Fruit fly (Drosophila melanogaster) whole organism, adult: ENCODE results near the gene beta-Spec.

Experiments used
- CG11617 ChIP-seq: fragments of 200-800 bp; sonication (Bioruptor generic); optimal IDR thresholded peaks from 2 replicates; lab custom pipeline; 2017; ENCODE audit warnings: mild to moderate bottlenecking, missing biosample characterization, missing genetic modification reagents, missing genetic modification characterization
- Crg-1 ChIP-seq: fragments of 200-800 bp; sonication (Bioruptor generic); optimal IDR thresholded peaks from 2 replicates; lab custom pipeline; 2016; ENCODE audit warnings: missing biosample characterization, missing genetic modification characterization
- bab1 ChIP-seq: fragments of 200-800 bp; sonication (Bioruptor generic); optimal IDR thresholded peaks from 3 replicates; lab custom pipeline; 2019; ENCODE audit warnings: missing biosample characterization, mild to moderate bottlenecking, missing genetic modification characterization, moderate library complexity
- cnc ChIP-seq, 2 experiments: fragments of >200 bp; optimal IDR thresholded peaks; 2 replicates each; lab custom pipeline; 2017
- kay ChIP-seq: fragments of 200-800 bp; sonication (Bioruptor generic); peaks from one replicate; lab custom pipeline; 2016; ENCODE audit warnings: missing biosample characterization, missing genetic modification characterization, borderline replicate concordance
- ovo ChIP-seq: fragments of 200-800 bp; sonication (Bioruptor generic); optimal IDR thresholded peaks from 2 replicates; lab custom pipeline; 2016; ENCODE audit warnings: missing biosample characterization, missing genetic modification characterization
- tj ChIP-seq: fragments of 200-800 bp; sonication (Bioruptor generic); optimal IDR thresholded peaks from 3 replicates; lab custom pipeline; 2017; ENCODE audit warnings: missing biosample characterization, mild to moderate bottlenecking, missing genetic modification characterization, moderate library complexity

DNA sequence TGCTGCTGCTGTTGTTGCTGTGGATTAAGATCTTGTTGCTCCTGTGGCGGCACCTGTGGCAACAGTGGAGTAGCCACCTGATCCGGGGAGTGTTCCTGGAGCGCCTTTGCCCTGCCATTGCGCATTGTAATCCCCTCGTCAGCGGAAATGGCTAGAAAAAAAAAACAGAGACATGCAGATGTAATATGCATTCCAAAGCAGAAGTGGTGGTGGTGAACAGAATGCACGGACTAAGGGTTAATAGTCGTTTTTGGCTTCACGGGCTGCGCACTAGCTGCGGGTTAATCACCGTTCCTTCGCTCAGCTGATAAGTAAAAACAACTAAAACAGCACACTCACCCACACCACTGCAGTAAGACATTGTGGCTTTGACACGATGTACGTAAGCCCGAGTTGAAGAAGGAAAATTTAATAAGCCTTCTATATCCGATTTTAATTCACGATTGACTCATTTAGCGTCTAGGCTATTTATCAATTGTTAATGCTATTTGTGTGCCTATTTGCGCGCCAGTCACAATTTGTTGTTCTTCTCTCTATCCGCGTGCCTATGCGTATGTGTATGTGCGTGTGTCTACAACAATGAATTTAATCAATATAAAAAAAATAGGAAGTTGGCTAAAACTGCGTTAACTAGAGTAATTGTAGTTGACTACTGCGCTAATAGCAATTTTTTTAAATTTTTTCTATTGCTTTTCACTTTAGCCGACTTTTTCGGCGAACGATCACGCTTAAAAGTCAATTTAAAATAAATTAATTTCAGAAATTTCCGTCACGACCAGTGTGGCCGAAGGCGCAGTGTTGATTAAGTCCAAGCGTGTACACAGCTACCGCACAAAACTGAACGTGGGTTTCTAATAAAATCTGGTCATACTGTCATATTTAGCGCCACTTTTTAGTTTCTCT is 29.8 kb upstream of the beta-Spec start, which contains the start of gene stas:
- TF ChIP-seq CG11617 (GFP tag; lab: Kevin White, UChicago) (no peak), tj (GFP tag; lab: Kevin White, UChicago) (peak; percentile 79), kay (no peak), bab1 (GFP tag; lab: Kevin White, UChicago) (peak; percentile 67), ovo (GFP tag; lab: Kevin White, UChicago) (peak; percentile 48), Crg-1 (GFP tag; lab: Kevin White, UChicago) (peak; percentile 31), cnc (optimal IDR thresholded peaks at IDR 0.05; lab: Kevin White, UChicago) (no peak)
